Worm (Caenorhabditis elegans) whole organism, mixed stage, embryonic: ENCODE results near the gene C08F1.11.

Experiments used
- pha-4 ChIP-seq: fragments of 150-350 bp; optimal IDR thresholded peaks from 2 replicates; lab custom pipeline; 2018; ENCODE audit warnings: missing biosample characterization, missing genetic modification reagents, missing genetic modification characterization
- ztf-11 ChIP-seq: fragments of 150-350 bp; optimal IDR thresholded peaks from 2 replicates; lab custom pipeline; 2014; ENCODE audit warnings: missing biosample characterization, missing genetic modification characterization

- no peak for TF ChIP-seq ztf-11 (tag; lab: Kevin White, UChicago)
- no peak for TF ChIP-seq pha-4 (tag; lab: Kevin White, UChicago)
These were observed 21.6 kb downstream of the C08F1.11 start, which contains the start of gene math-28 for ce11 chrII:1763072-1763471.
